Fruit fly (Drosophila melanogaster) whole organism, embryonic: ENCODE measurements around the gene cv-c.

Experiments used
- ATbp ChIP-seq: fragments of 200-800 bp; sonication (Bioruptor generic); optimal IDR thresholded peaks from 2 replicates; lab custom pipeline; 2017; ENCODE audit warnings: missing biosample characterization, mild to moderate bottlenecking, missing genetic modification characterization, missing genetic modification reagents
- Aef1 ChIP-seq: fragments of 200-800 bp; sonication (Bioruptor generic); IDR thresholded peaks from 3 replicates; pipeline ENCODE4 v1.3.6; 2022; ENCODE audit warnings: missing biosample characterization, missing genetic modification characterization
- Atf-2 ChIP-seq: fragments of 200-800 bp; sonication (Bioruptor generic); optimal IDR thresholded peaks from 2 replicates; lab custom pipeline; 2016; ENCODE audit warnings: missing biosample characterization, missing genetic modification characterization
- C15 ChIP-seq: fragments of 200-800 bp; sonication (Bioruptor generic); IDR thresholded peaks from 3 replicates; pipeline ENCODE4 v1.3.6; 2022; ENCODE audit warnings: missing biosample characterization, missing genetic modification characterization
- CG10979 ChIP-seq: fragments of 200-800 bp; sonication (Bioruptor generic); optimal IDR thresholded peaks from 2 replicates; lab custom pipeline; 2018; ENCODE audit warnings: missing biosample characterization, mild to moderate bottlenecking, missing genetic modification characterization, moderate library complexity
- CG11093 ChIP-seq: fragments of 200-800 bp; sonication (Bioruptor generic); IDR thresholded peaks from 3 replicates; pipeline ENCODE4 v1.3.6; 2022; ENCODE audit warnings: missing biosample characterization, missing genetic modification characterization
- CG12219 ChIP-seq: fragments of 200-800 bp; sonication (Bioruptor generic); optimal IDR thresholded peaks from 3 replicates; lab custom pipeline; 2018; ENCODE audit warnings: missing biosample characterization, mild to moderate bottlenecking, missing genetic modification characterization
- CG12942 ChIP-seq: fragments of 200-800 bp; sonication (Bioruptor generic); optimal IDR thresholded peaks from 3 replicates; lab custom pipeline; 2016; ENCODE audit warnings: missing biosample characterization, missing genetic modification characterization
- CG14710 ChIP-seq: fragments of 200-800 bp; sonication (Bioruptor generic); optimal IDR thresholded peaks from 3 replicates; lab custom pipeline; 2019; ENCODE audit warnings: missing biosample characterization, mild to moderate bottlenecking, missing genetic modification characterization, moderate library complexity
- CG15011 ChIP-seq: fragments of 200-800 bp; sonication (Bioruptor generic); optimal IDR thresholded peaks from 3 replicates; lab custom pipeline; 2018; ENCODE audit warnings: missing biosample characterization, mild to moderate bottlenecking, missing genetic modification characterization
- CG16813 ChIP-seq: fragments of 200-800 bp; sonication (Bioruptor generic); IDR thresholded peaks from 3 replicates; pipeline ENCODE4 v1.3.6; 2022; ENCODE audit warnings: missing biosample characterization, missing genetic modification characterization; ENCODE audit not compliant: partially characterized antibody
- CG17361 ChIP-seq: fragments of 200-800 bp; sonication (Bioruptor generic); IDR thresholded peaks from 3 replicates; pipeline ENCODE4 v1.3.6; 2022; ENCODE audit warnings: missing biosample characterization, missing genetic modification characterization
- CG17829 ChIP-seq: fragments of 200-800 bp; optimal IDR thresholded peaks from 2 replicates; lab custom pipeline; 2019; ENCODE audit warnings: missing biosample characterization, mild to moderate bottlenecking, missing genetic modification characterization, moderate library complexity
- CG18011 ChIP-seq: fragments of 200-800 bp; sonication (Bioruptor generic); optimal IDR thresholded peaks from 2 replicates; lab custom pipeline; 2017; ENCODE audit warnings: missing biosample characterization, missing genetic modification characterization, mild to moderate bottlenecking, moderate library complexity, missing genotype
- CG18764 ChIP-seq: fragments of 200-800 bp; sonication (Bioruptor generic); optimal IDR thresholded peaks from 3 replicates; lab custom pipeline; 2016; ENCODE audit warnings: missing biosample characterization, missing genetic modification characterization
- CG2678 ChIP-seq: fragments of 200-800 bp; sonication (Bioruptor generic); optimal IDR thresholded peaks from 3 replicates; lab custom pipeline; 2019; ENCODE audit warnings: missing biosample characterization, mild to moderate bottlenecking, missing genetic modification characterization, moderate library complexity
- CG2712 ChIP-seq: fragments of 200-800 bp; optimal IDR thresholded peaks from 3 replicates; lab custom pipeline; 2019; ENCODE audit warnings: missing biosample characterization, mild to moderate bottlenecking, missing genetic modification characterization, moderate library complexity
- CG31365 ChIP-seq: fragments of 200-800 bp; sonication (Bioruptor generic); optimal IDR thresholded peaks from 2 replicates; lab custom pipeline; 2018; ENCODE audit warnings: missing biosample characterization, mild to moderate bottlenecking, missing genetic modification characterization
- CG32532 ChIP-seq: fragments of 200-800 bp; sonication (Bioruptor generic); IDR thresholded peaks from 2 replicates; pipeline ENCODE4 v1.3.6; 2022; ENCODE audit warnings: missing biosample characterization, missing genetic modification characterization
- CG6654 ChIP-seq: fragments of 200-800 bp; sonication (Bioruptor generic); optimal IDR thresholded peaks from 2 replicates; lab custom pipeline; 2017; ENCODE audit warnings: missing biosample characterization, mild to moderate bottlenecking, missing genetic modification characterization
- CG7372 ChIP-seq: fragments of 200-800 bp; sonication (Bioruptor generic); IDR thresholded peaks from 2 replicates; pipeline ENCODE4 v1.3.6; 2022; ENCODE audit warnings: missing biosample characterization, missing genetic modification characterization
- Elba2 ChIP-seq: fragments of 200-800 bp; sonication (Bioruptor generic); optimal IDR thresholded peaks from 3 replicates; lab custom pipeline; 2016; ENCODE audit warnings: missing biosample characterization, missing genetic modification characterization
- HmgD ChIP-seq: fragments of 200-800 bp; sonication (Bioruptor generic); optimal IDR thresholded peaks from 3 replicates; lab custom pipeline; 2016; ENCODE audit warnings: missing biosample characterization, missing genetic modification characterization
- Hsf ChIP-seq: fragments of 200-800 bp; sonication (Bioruptor generic); optimal IDR thresholded peaks from 3 replicates; lab custom pipeline; 2016; ENCODE audit warnings: missing biosample characterization, missing genetic modification characterization
- Optix ChIP-seq: fragments of 200-800 bp; sonication (Bioruptor generic); IDR thresholded peaks from 3 replicates; pipeline ENCODE4 v1.3.6; 2022; ENCODE audit warnings: missing biosample characterization, missing genetic modification characterization
- Ptx1 ChIP-seq: fragments of 200-800 bp; sonication (Bioruptor generic); IDR thresholded peaks from 2 replicates; pipeline ENCODE4 v1.3.6; 2022; ENCODE audit warnings: missing biosample characterization, missing genetic modification characterization
- amos ChIP-seq: fragments of 200-800 bp; sonication (Bioruptor generic); IDR thresholded peaks from 2 replicates; pipeline ENCODE4 v1.3.6; 2022; ENCODE audit warnings: missing biosample characterization, missing genetic modification characterization; ENCODE audit not compliant: partially characterized antibody
- ash1 ChIP-seq: fragments of 200-800 bp; sonication (Bioruptor generic); optimal IDR thresholded peaks from 2 replicates; lab custom pipeline; 2018; ENCODE audit warnings: missing biosample characterization, mild to moderate bottlenecking, missing genetic modification characterization
- bowl ChIP-seq: fragments of 200-800 bp; sonication (Bioruptor generic); IDR thresholded peaks from 2 replicates; pipeline ENCODE4 v1.3.6; 2022; ENCODE audit warnings: missing biosample characterization, missing genetic modification characterization
- fru ChIP-seq: fragments of >200 bp; optimal IDR thresholded peaks from 2 replicates; lab custom pipeline; 2017
- gem ChIP-seq: fragments of 200-800 bp; sonication (Bioruptor generic); optimal IDR thresholded peaks from 2 replicates; lab custom pipeline; 2019; ENCODE audit warnings: missing biosample characterization, mild to moderate bottlenecking, missing genetic modification characterization, moderate library complexity
- gfzf ChIP-seq: fragments of 200-800 bp; sonication (Bioruptor generic); optimal IDR thresholded peaks from 2 replicates; lab custom pipeline; 2016; ENCODE audit warnings: missing biosample characterization, mild to moderate bottlenecking, missing genetic modification characterization, moderate library complexity
- h ChIP-seq: fragments of >200 bp; optimal IDR thresholded peaks from 2 replicates; lab custom pipeline; 2017
- hkb ChIP-seq, 2 experiments: fragments of 200-800 bp in 1 of 2; fragments of >200 bp in 1 of 2; sonication (Bioruptor generic) in 1 of 2; IDR thresholded peaks in 1 of 2; optimal IDR thresholded peaks in 1 of 2; 2 replicates each; pipeline versions ENCODE4 v1.3.6 to Lab custom; 2017 to 2022; ENCODE audit warnings: missing biosample characterization in 1 of 2, missing genetic modification characterization in 1 of 2
- lola ChIP-seq, 3 experiments: fragments of >200 bp in 2 of 3; fragments of 200-800 bp in 1 of 3; sonication (Bioruptor generic) in 1 of 3; optimal IDR thresholded peaks; 2 replicates each; lab custom pipeline; 2017 to 2019; ENCODE audit warnings: missing biosample characterization in 3 of 3, missing genetic modification characterization in 3 of 3, mild to moderate bottlenecking in 1 of 3, moderate library complexity in 1 of 3
- lov ChIP-seq, 2 experiments: fragments of 200-800 bp in 1 of 2; fragments of >200 bp in 1 of 2; sonication (Bioruptor generic) in 1 of 2; IDR thresholded peaks in 1 of 2; optimal IDR thresholded peaks in 1 of 2; 2 replicates in 1 of 2; 3 replicates in 1 of 2; pipeline versions ENCODE4 v1.3.6 to Lab custom; 2017 to 2022; ENCODE audit warnings: missing biosample characterization in 1 of 2, missing genetic modification characterization in 1 of 2
- mld ChIP-seq: fragments of 200-800 bp; sonication (Bioruptor generic); IDR thresholded peaks from 3 replicates; pipeline ENCODE4 v1.3.6; 2022; ENCODE audit warnings: missing biosample characterization, missing genetic modification characterization; ENCODE audit not compliant: partially characterized antibody
- phol ChIP-seq: fragments of 200-800 bp; sonication (Bioruptor generic); optimal IDR thresholded peaks from 3 replicates; lab custom pipeline; 2018; ENCODE audit warnings: missing biosample characterization, mild to moderate bottlenecking, missing genetic modification characterization, moderate library complexity
- prd ChIP-seq, 3 experiments: fragments of >200 bp in 2 of 3; fragments of 200-800 bp in 1 of 3; sonication (Bioruptor generic) in 1 of 3; optimal IDR thresholded peaks in 2 of 3; IDR thresholded peaks in 1 of 3; 2 replicates in 2 of 3; 3 replicates in 1 of 3; pipeline versions ENCODE4 v1.3.6 to Lab custom; 2017 to 2022; ENCODE audit warnings: missing biosample characterization in 1 of 3, missing genetic modification characterization in 1 of 3
- sens ChIP-seq: fragments of 200-800 bp; sonication (Bioruptor generic); peaks from one replicate; lab custom pipeline; 2016; ENCODE audit warnings: missing biosample characterization, missing genetic modification characterization
- stc ChIP-seq: fragments of 200-800 bp; sonication (Bioruptor generic); IDR thresholded peaks from 2 replicates; pipeline ENCODE4 v1.3.6; 2022; ENCODE audit warnings: missing biosample characterization, missing genetic modification characterization
- tio ChIP-seq: fragments of 200-800 bp; sonication (Bioruptor generic); optimal IDR thresholded peaks from 2 replicates; lab custom pipeline; 2017; ENCODE audit warnings: missing biosample characterization, missing genetic modification characterization, inconsistent platforms
- toy ChIP-seq: fragments of 200-800 bp; sonication (Bioruptor generic); IDR thresholded peaks from 2 replicates; pipeline ENCODE4 v1.3.6; 2022; ENCODE audit warnings: missing biosample characterization, missing genetic modification characterization
- trem ChIP-seq: fragments of 200-800 bp; optimal IDR thresholded peaks from 3 replicates; lab custom pipeline; 2019; ENCODE audit warnings: missing biosample characterization, mild to moderate bottlenecking, missing genetic modification characterization, moderate library complexity
- ttk ChIP-seq: fragments of 200-800 bp; sonication (Bioruptor generic); IDR thresholded peaks from 2 replicates; pipeline ENCODE4 v2.1.2; 2022; ENCODE audit warnings: missing biosample characterization, missing genetic modification characterization
- wor ChIP-seq: fragments of 200-800 bp; sonication (Bioruptor generic); IDR thresholded peaks from 2 replicates; pipeline ENCODE4 v1.3.6; 2022; ENCODE audit warnings: missing biosample characterization, missing genetic modification characterization
- yki ChIP-seq: fragments of >200 bp; optimal IDR thresholded peaks from 3 replicates; lab custom pipeline; 2018

cv-c gene

DNA sequence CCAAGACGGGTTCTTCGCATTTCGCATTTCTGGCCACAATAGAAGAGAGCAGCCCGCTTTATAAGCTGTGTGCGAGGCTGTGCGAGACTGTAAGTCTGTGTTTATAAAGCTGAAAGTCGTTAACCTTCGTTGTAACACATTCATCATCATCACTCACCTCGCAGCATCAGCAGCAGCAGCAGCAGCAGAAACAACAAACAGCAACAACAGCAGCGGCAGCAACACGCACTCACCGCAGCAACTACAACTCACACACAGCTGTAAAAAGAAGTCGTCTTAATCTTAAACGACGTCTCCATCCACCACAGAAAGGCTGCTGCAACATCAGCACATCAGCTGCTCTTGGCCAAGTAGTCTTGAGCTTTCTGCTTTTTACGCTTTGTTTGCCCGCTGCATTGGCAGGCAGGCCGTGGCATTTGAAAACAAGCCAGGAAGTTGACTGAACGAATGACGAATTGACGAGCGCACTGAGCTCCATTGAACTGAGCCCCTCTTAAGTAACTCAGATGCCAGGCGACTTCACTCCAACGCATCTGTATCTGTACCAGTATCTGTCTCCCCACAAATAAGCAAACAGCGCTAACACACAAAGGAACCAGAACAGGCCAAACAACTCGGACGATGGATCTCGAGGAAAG lies 12.7 kb downstream of the cv-c start (continued):
- TF ChIP-seq toy (GFP tag; lab: Robert Waterston, UW) = no peak
- TF ChIP-seq HmgD (GFP tag; lab: Kevin White, UChicago) = no peak
- TF ChIP-seq, all 482 proteins: peak for 7

dm6 chr3R:14467231-14467846 lies 14.2 kb downstream of the cv-c start:
- TF ChIP-seq sens (GFP tag; lab: Kevin White, UChicago) (peak; percentile 78), ash1 (GFP tag; lab: Kevin White, UChicago) (no peak), Elba2 (GFP tag; lab: Kevin White, UChicago) (no peak), wor (GFP tag; lab: Robert Waterston, UW) (no peak), ttk (GFP tag; lab: Robert Waterston, UW) (no peak), CG16813 (no peak), lola (GFP tag; optimal IDR thresholded peaks at IDR 0.05; lab: Kevin White, UChicago) (no peak), CG12219 (GFP tag; lab: Kevin White, UChicago) (no peak), CG31365 (no peak), Atf-2 (GFP tag; lab: Kevin White, UChicago) (no peak), lov (optimal IDR thresholded peaks at IDR 0.05; lab: Kevin White, UChicago) (no peak), lov (GFP tag; IDR thresholded peaks at IDR 0.05; lab: Robert Waterston, UW) (no peak), bowl (GFP tag; lab: Robert Waterston, UW) (no peak), CG12942 (GFP tag; lab: Kevin White, UChicago) (no peak), Ptx1 (GFP tag; lab: Robert Waterston, UW) (no peak), Hsf (GFP tag; lab: Kevin White, UChicago) (no peak), gem (tag; lab: Kevin White, UChicago) (peak; percentile 8), h (no peak), tio (GFP tag; lab: Kevin White, UChicago) (no peak), trem (tag; lab: Kevin White, UChicago) (no peak), CG14710 (peak; percentile 7), CG11093 (GFP tag; lab: Robert Waterston, UW) (no peak), phol (tag; lab: Kevin White, UChicago) (no peak), hkb (optimal IDR thresholded peaks at IDR 0.05; lab: Kevin White, UChicago) (no peak), hkb (GFP tag; IDR thresholded peaks at IDR 0.05; lab: Robert Waterston, UW) (no peak), ATbp (GFP tag; lab: Kevin White, UChicago) (no peak), C15 (GFP tag; lab: Robert Waterston, UW) (no peak), CG18011 (GFP tag; lab: Kevin White, UChicago) (no peak), CG6654 (no peak), CG15011 (GFP tag; lab: Kevin White, UChicago) (no peak), prd (optimal IDR thresholded peaks at IDR 0.05; lab: Kevin White, UChicago) (no peak), prd (GFP tag; IDR thresholded peaks at IDR 0.05; lab: Robert Waterston, UW) (0 out of 3 replicates have a peak, but pooled peaks have one; percentile 25), stc (no peak), CG7372 (no peak), CG32532 (no peak), CG2678 (tag; lab: Kevin White, UChicago) (peak; percentile 5), amos (GFP tag; lab: Robert Waterston, UW) (no peak), CG10979 (tag; lab: Kevin White, UChicago) (no peak), yki (lab: Kevin White, UChicago) (no peak), CG18764 (GFP tag; lab: Kevin White, UChicago) (no peak), CG17829 (tag; lab: Kevin White, UChicago) (peak; percentile 7), fru (lab: Kevin White, UChicago) (no peak), Aef1 (GFP tag; lab: Robert Waterston, UW) (no peak), CG2712 (tag; lab: Kevin White, UChicago) (peak; percentile 0), CG17361 (GFP tag; lab: Robert Waterston, UW) (0 out of 3 replicates have a peak, but pooled peaks have one; percentile 14), Optix (GFP tag; lab: Robert Waterston, UW) (no peak), mld (GFP tag; lab: Robert Waterston, UW) (no peak), gfzf (GFP tag; lab: Kevin White, UChicago) (no peak)
